Fruit fly (Drosophila melanogaster) whole organism, embryonic: Measurements from ENCODE around the gene CG13671.

Experiments used
- CG15073 ChIP-seq: fragments of 200-800 bp; sonication (Bioruptor generic); optimal IDR thresholded peaks from 2 replicates; lab custom pipeline; 2016; ENCODE audit warnings: missing biosample characterization, missing genetic modification characterization
- CG33557 ChIP-seq: fragments of 200-800 bp; sonication (Bioruptor generic); optimal IDR thresholded peaks from 2 replicates; lab custom pipeline; 2019; ENCODE audit warnings: missing biosample characterization, mild to moderate bottlenecking, missing genetic modification characterization, moderate library complexity
- CG3847 ChIP-seq: fragments of 200-800 bp; sonication (Bioruptor generic); IDR thresholded peaks from 2 replicates; pipeline ENCODE4 v1.3.6; 2022; ENCODE audit warnings: missing biosample characterization, missing genetic modification characterization
- CG9817 ChIP-seq: fragments of 200-800 bp; sonication (Bioruptor generic); optimal IDR thresholded peaks from 2 replicates; lab custom pipeline; 2018; ENCODE audit warnings: missing biosample characterization, mild to moderate bottlenecking, missing genetic modification characterization, moderate library complexity
- Dfd ChIP-seq, 2 experiments: fragments of >200 bp; optimal IDR thresholded peaks; 2 replicates each; lab custom pipeline; 2017; ENCODE audit warnings: missing biosample characterization in 2 of 2, missing genetic modification characterization in 2 of 2
- MBD-R2 ChIP-seq: fragments of 200-800 bp; sonication (Bioruptor generic); IDR thresholded peaks from 2 replicates; pipeline ENCODE4 v1.3.6; 2022; ENCODE audit warnings: missing biosample characterization, missing genetic modification characterization
- Taf1 ChIP-seq: fragments of 200-800 bp; sonication (Bioruptor generic); IDR thresholded peaks from 2 replicates; pipeline ENCODE4 v1.3.6; 2022; ENCODE audit warnings: missing biosample characterization, missing genetic modification characterization
- dpn ChIP-seq, 2 experiments: fragments of 200-800 bp; sonication (Bioruptor generic); optimal IDR thresholded peaks; 3 replicates each; lab custom pipeline; 2016; ENCODE audit warnings: missing biosample characterization in 2 of 2, missing genetic modification characterization in 2 of 2
- fu2 ChIP-seq: fragments of 200-800 bp; sonication (Bioruptor generic); optimal IDR thresholded peaks from 2 replicates; lab custom pipeline; 2016; ENCODE audit warnings: missing biosample characterization, missing genetic modification characterization
- prd ChIP-seq, 3 experiments: fragments of >200 bp in 2 of 3; fragments of 200-800 bp in 1 of 3; sonication (Bioruptor generic) in 1 of 3; optimal IDR thresholded peaks in 2 of 3; IDR thresholded peaks in 1 of 3; 2 replicates in 2 of 3; 3 replicates in 1 of 3; pipeline versions ENCODE4 v1.3.6 to Lab custom; 2017 to 2022; ENCODE audit warnings: missing biosample characterization in 1 of 3, missing genetic modification characterization in 1 of 3

DNA sequence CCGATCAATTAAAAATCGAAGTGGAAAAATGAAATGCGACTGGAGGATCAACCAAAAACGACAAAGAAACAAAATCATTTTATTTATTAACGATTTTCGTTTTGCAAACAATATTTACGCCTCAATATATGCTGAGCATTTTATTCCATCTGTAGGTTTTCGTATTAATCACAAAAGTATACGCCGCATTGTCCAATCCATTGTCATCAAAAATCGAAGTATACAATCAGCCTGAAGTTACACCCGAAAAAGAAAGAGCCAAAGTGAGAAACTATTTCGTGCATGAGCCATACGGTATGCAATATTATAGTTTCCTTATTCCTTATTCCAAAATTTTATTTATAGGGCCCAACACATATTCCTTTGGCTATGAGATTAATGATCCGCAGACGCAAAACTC is 29.1 kb downstream of the CG13671 start:
- no peak for TF ChIP-seq prd (optimal IDR thresholded peaks at IDR 0.05; lab: Kevin White, UChicago)
- TF ChIP-seq prd (GFP tag; IDR thresholded peaks at IDR 0.05; lab: Robert Waterston, UW) = no peak
- TF ChIP-seq fu2 (GFP tag; lab: Kevin White, UChicago) = no peak
- no peak for TF ChIP-seq CG33557 (GFP tag; lab: Kevin White, UChicago)
- no peak for TF ChIP-seq MBD-R2 (GFP tag; lab: Robert Waterston, UW)
- TF ChIP-seq CG3847 (GFP tag; lab: Robert Waterston, UW) = no peak
- TF ChIP-seq Dfd (GFP tag; optimal IDR thresholded peaks at IDR 0.05; lab: Kevin White, UChicago) = no peak
- TF ChIP-seq Taf1 (GFP tag; lab: Robert Waterston, UW) = no peak
- TF ChIP-seq CG15073 (GFP tag; lab: Kevin White, UChicago) = no peak
- no peak for TF ChIP-seq CG9817 (tag; lab: Kevin White, UChicago)
- TF ChIP-seq dpn (GFP tag; optimal IDR thresholded peaks at IDR 0.05; lab: Kevin White, UChicago) = no peak
